Fruit fly (Drosophila melanogaster) whole organism, embryonic: ENCODE results near the gene P5CDh1.

ENCODE experiments used
- Asciz ChIP-seq: fragments of 200-800 bp; sonication (Bioruptor generic); optimal IDR thresholded peaks from 2 replicates; lab custom pipeline; 2017; ENCODE audit warnings: missing biosample characterization, mild to moderate bottlenecking, missing genetic modification characterization, missing genetic modification reagents
- Bgb ChIP-seq: fragments of 200-800 bp; sonication (Bioruptor generic); IDR thresholded peaks from 2 replicates; pipeline ENCODE4 v1.3.6; 2022; ENCODE audit warnings: missing biosample characterization, missing genetic modification characterization; ENCODE audit not compliant: partially characterized antibody
- CG10654 ChIP-seq: fragments of 200-800 bp; sonication (Bioruptor generic); optimal IDR thresholded peaks from 2 replicates; lab custom pipeline; 2016; ENCODE audit warnings: missing biosample characterization, missing genetic modification characterization
- CG14965 ChIP-seq: fragments of 200-800 bp; sonication (Bioruptor generic); optimal IDR thresholded peaks from 2 replicates; lab custom pipeline; 2016; ENCODE audit warnings: missing biosample characterization, missing genetic modification characterization, borderline replicate concordance
- CG16813 ChIP-seq: fragments of 200-800 bp; sonication (Bioruptor generic); IDR thresholded peaks from 3 replicates; pipeline ENCODE4 v1.3.6; 2022; ENCODE audit warnings: missing biosample characterization, missing genetic modification characterization; ENCODE audit not compliant: partially characterized antibody
- CG17361 ChIP-seq: fragments of 200-800 bp; sonication (Bioruptor generic); IDR thresholded peaks from 3 replicates; pipeline ENCODE4 v1.3.6; 2022; ENCODE audit warnings: missing biosample characterization, missing genetic modification characterization
- CG18011 ChIP-seq: fragments of 200-800 bp; sonication (Bioruptor generic); optimal IDR thresholded peaks from 2 replicates; lab custom pipeline; 2017; ENCODE audit warnings: missing biosample characterization, missing genetic modification characterization, mild to moderate bottlenecking, moderate library complexity, missing genotype
- CG2116 ChIP-seq: fragments of 200-800 bp; sonication (Bioruptor generic); optimal IDR thresholded peaks from 3 replicates; lab custom pipeline; 2018; ENCODE audit warnings: missing biosample characterization, mild to moderate bottlenecking, missing genetic modification characterization
- CG30403 ChIP-seq: fragments of 200-800 bp; sonication (Bioruptor generic); optimal IDR thresholded peaks from 3 replicates; lab custom pipeline; 2016; ENCODE audit warnings: missing biosample characterization, missing genetic modification characterization
- CG32532 ChIP-seq: fragments of 200-800 bp; sonication (Bioruptor generic); IDR thresholded peaks from 2 replicates; pipeline ENCODE4 v1.3.6; 2022; ENCODE audit warnings: missing biosample characterization, missing genetic modification characterization
- CG34224 ChIP-seq: fragments of 200-800 bp; sonication (Bioruptor generic); IDR thresholded peaks from 3 replicates; pipeline ENCODE4 v1.3.6; 2022; ENCODE audit warnings: missing biosample characterization, missing genetic modification characterization; ENCODE audit not compliant: partially characterized antibody
- CG4820 ChIP-seq: fragments of 200-800 bp; sonication (Bioruptor generic); optimal IDR thresholded peaks from 3 replicates; lab custom pipeline; 2016; ENCODE audit warnings: missing biosample characterization, missing genetic modification characterization
- CG7839 ChIP-seq: fragments of 200-800 bp; sonication (Bioruptor generic); optimal IDR thresholded peaks from 3 replicates; lab custom pipeline; 2018; ENCODE audit warnings: missing biosample characterization, mild to moderate bottlenecking, missing genetic modification characterization, moderate library complexity
- CG8290 ChIP-seq, 3 experiments: fragments of 200-800 bp; sonication (Bioruptor generic); optimal IDR thresholded peaks; 2 replicates each; lab custom pipeline; 2016 to 2019; ENCODE audit warnings: missing biosample characterization in 3 of 3, missing genetic modification characterization in 3 of 3, mild to moderate bottlenecking in 2 of 3, moderate library complexity in 1 of 3
- CG9215 ChIP-seq: fragments of 200-800 bp; sonication (Bioruptor generic); IDR thresholded peaks from 2 replicates; pipeline ENCODE4 v1.3.6; 2022; ENCODE audit warnings: missing biosample characterization, missing genetic modification characterization
- CG9609 ChIP-seq: fragments of 200-800 bp; sonication (Bioruptor generic); optimal IDR thresholded peaks from 3 replicates; lab custom pipeline; 2016; ENCODE audit warnings: missing biosample characterization, missing genetic modification characterization
- CG9932 ChIP-seq: fragments of 200-800 bp; sonication (Bioruptor generic); IDR thresholded peaks from 2 replicates; pipeline ENCODE4 v1.3.6; 2022; ENCODE audit warnings: missing biosample characterization, missing genetic modification characterization
- Dad ChIP-seq: fragments of 200-800 bp; sonication (Bioruptor generic); optimal IDR thresholded peaks from 3 replicates; lab custom pipeline; 2016; ENCODE audit warnings: missing biosample characterization, missing genetic modification characterization
- Dbx ChIP-seq: fragments of 200-800 bp; sonication (Bioruptor generic); IDR thresholded peaks from 3 replicates; pipeline ENCODE4 v1.3.6; 2022; ENCODE audit warnings: missing biosample characterization, missing genetic modification characterization
- Doc3 ChIP-seq: fragments of 200-800 bp; sonication (Bioruptor generic); IDR thresholded peaks from 3 replicates; pipeline ENCODE4 v1.3.6; 2022; ENCODE audit warnings: missing biosample characterization, missing genetic modification characterization; ENCODE audit not compliant: partially characterized antibody
- Drgx ChIP-seq: fragments of 200-800 bp; sonication (Bioruptor generic); IDR thresholded peaks from 2 replicates; pipeline ENCODE4 v1.3.6; 2022; ENCODE audit warnings: missing biosample characterization, missing genetic modification characterization
- Ets65A ChIP-seq: fragments of 200-800 bp; sonication (Bioruptor generic); peaks from one replicate; lab custom pipeline; 2016; ENCODE audit warnings: missing biosample characterization, missing genetic modification characterization
- GATAe ChIP-seq: fragments of 200-800 bp; sonication (Bioruptor generic); conservative IDR thresholded peaks from 2 replicates; pipeline ENCODE4 v1.3.6; 2022; ENCODE audit warnings: missing biosample characterization, missing genetic modification characterization
- Hsf ChIP-seq: fragments of 200-800 bp; sonication (Bioruptor generic); optimal IDR thresholded peaks from 3 replicates; lab custom pipeline; 2016; ENCODE audit warnings: missing biosample characterization, missing genetic modification characterization
- Jarid2 ChIP-seq: fragments of 200-800 bp; sonication (Bioruptor generic); optimal IDR thresholded peaks from 3 replicates; lab custom pipeline; 2017; ENCODE audit warnings: mild to moderate bottlenecking, missing biosample characterization, missing genetic modification reagents, missing genetic modification characterization
- Lhr ChIP-seq: fragments of 200-800 bp; sonication (Bioruptor generic); optimal IDR thresholded peaks from 3 replicates; lab custom pipeline; 2017; ENCODE audit warnings: mild to moderate bottlenecking, missing biosample characterization, missing genetic modification reagents, missing genetic modification characterization
- Max ChIP-seq: fragments of 200-800 bp; sonication (Bioruptor generic); optimal IDR thresholded peaks from 2 replicates; lab custom pipeline; 2016; ENCODE audit warnings: missing biosample characterization, mild to moderate bottlenecking, missing genetic modification characterization
- Nf-YA ChIP-seq: fragments of 200-800 bp; sonication (Bioruptor generic); IDR thresholded peaks from 2 replicates; pipeline ENCODE4 v1.3.6; 2022; ENCODE audit warnings: missing biosample characterization, missing genetic modification characterization
- PHDP ChIP-seq: fragments of 200-800 bp; sonication (Bioruptor generic); optimal IDR thresholded peaks from 3 replicates; lab custom pipeline; 2018; ENCODE audit warnings: missing biosample characterization, mild to moderate bottlenecking, missing genetic modification characterization, moderate library complexity
- Ptx1 ChIP-seq: fragments of 200-800 bp; sonication (Bioruptor generic); IDR thresholded peaks from 2 replicates; pipeline ENCODE4 v1.3.6; 2022; ENCODE audit warnings: missing biosample characterization, missing genetic modification characterization
- Rx ChIP-seq: fragments of 200-800 bp; sonication (Bioruptor generic); IDR thresholded peaks from 2 replicates; pipeline ENCODE4 v1.3.6; 2022; ENCODE audit warnings: missing biosample characterization, missing genetic modification characterization
- Six4 ChIP-seq: fragments of 200-800 bp; sonication (Bioruptor generic); optimal IDR thresholded peaks from 2 replicates; lab custom pipeline; 2016; ENCODE audit warnings: missing biosample characterization, missing genetic modification characterization
- Sry-δ ChIP-seq: fragments of 200-800 bp; sonication (Bioruptor generic); optimal IDR thresholded peaks from 2 replicates; lab custom pipeline; 2016; ENCODE audit warnings: missing biosample characterization, missing genetic modification characterization
- ara ChIP-seq: fragments of 200-800 bp; sonication (Bioruptor generic); IDR thresholded peaks from 2 replicates; pipeline ENCODE4 v1.3.6; 2022; ENCODE audit warnings: missing biosample characterization, missing genetic modification characterization
- br ChIP-seq: fragments of >200 bp; optimal IDR thresholded peaks from 2 replicates; lab custom pipeline; 2017
- corto ChIP-seq: fragments of 200-800 bp; sonication (Bioruptor generic); optimal IDR thresholded peaks from 2 replicates; lab custom pipeline; 2016; ENCODE audit warnings: missing biosample characterization, mild to moderate bottlenecking, missing genetic modification characterization, moderate library complexity
- dan ChIP-seq: fragments of 200-800 bp; sonication (Bioruptor generic); IDR thresholded peaks from 2 replicates; pipeline ENCODE4 v1.3.6; 2022; ENCODE audit warnings: missing biosample characterization, missing genetic modification characterization
- exex ChIP-seq: fragments of 200-800 bp; sonication (Bioruptor generic); optimal IDR thresholded peaks from 4 replicates; lab custom pipeline; 2018; ENCODE audit warnings: missing biosample characterization, mild to moderate bottlenecking, missing genetic modification characterization, moderate library complexity
- eyg ChIP-seq: fragments of 200-800 bp; sonication (Bioruptor generic); optimal IDR thresholded peaks from 3 replicates; lab custom pipeline; 2016; ENCODE audit warnings: missing biosample characterization, missing genetic modification characterization
- fu2 ChIP-seq: fragments of 200-800 bp; sonication (Bioruptor generic); optimal IDR thresholded peaks from 2 replicates; lab custom pipeline; 2016; ENCODE audit warnings: missing biosample characterization, missing genetic modification characterization
- gsb ChIP-seq: fragments of 200-800 bp; sonication (Bioruptor generic); IDR thresholded peaks from 2 replicates; pipeline ENCODE4 v1.3.6; 2022; ENCODE audit warnings: missing biosample characterization, missing genetic modification characterization
- jigr1 ChIP-seq: fragments of 200-800 bp; sonication (Bioruptor generic); IDR thresholded peaks from 3 replicates; pipeline ENCODE4 v1.3.6; 2022; ENCODE audit warnings: missing biosample characterization, missing genetic modification characterization
- lmd ChIP-seq: fragments of 200-800 bp; sonication (Bioruptor generic); IDR thresholded peaks from 2 replicates; pipeline ENCODE4 v1.3.6; 2022; ENCODE audit warnings: missing biosample characterization, missing genetic modification characterization
- mam ChIP-seq: fragments of 200-800 bp; sonication (Bioruptor generic); optimal IDR thresholded peaks from 3 replicates; lab custom pipeline; 2016; ENCODE audit warnings: missing biosample characterization, missing genetic modification characterization
- pb ChIP-seq: fragments of 200-800 bp; sonication (Bioruptor generic); optimal IDR thresholded peaks from 3 replicates; lab custom pipeline; 2016; ENCODE audit warnings: missing biosample characterization, missing genetic modification characterization
- pzg ChIP-seq: fragments of 200-800 bp; sonication (Bioruptor generic); optimal IDR thresholded peaks from 3 replicates; lab custom pipeline; 2018; ENCODE audit warnings: missing biosample characterization, mild to moderate bottlenecking, missing genetic modification characterization, moderate library complexity
- repo ChIP-seq: fragments of 200-800 bp; sonication (Bioruptor generic); optimal IDR thresholded peaks from 2 replicates; lab custom pipeline; 2016; ENCODE audit warnings: missing biosample characterization, missing genetic modification characterization
- sens-2 ChIP-seq: fragments of 200-800 bp; sonication (Bioruptor generic); IDR thresholded peaks from 2 replicates; pipeline ENCODE4 v1.3.6; 2022; ENCODE audit warnings: missing biosample characterization, missing genetic modification characterization
- so ChIP-seq: fragments of 200-800 bp; sonication (Bioruptor generic); IDR thresholded peaks from 3 replicates; pipeline ENCODE4 v1.3.6; 2022; ENCODE audit warnings: missing biosample characterization, missing genetic modification characterization
- unc-4 ChIP-seq: fragments of 200-800 bp; sonication (Bioruptor generic); IDR thresholded peaks from 2 replicates; pipeline ENCODE4 v1.3.6; 2022; ENCODE audit warnings: missing biosample characterization, missing genetic modification characterization; ENCODE audit not compliant: partially characterized antibody
- vfl ChIP-seq: fragments of 200-800 bp; sonication (Bioruptor generic); optimal IDR thresholded peaks from 2 replicates; lab custom pipeline; 2016; ENCODE audit warnings: missing biosample characterization, missing genetic modification characterization

Gene P5CDh1

dm6 chr3L:21880398-21880810 lies 39.2 kb upstream of the P5CDh1 start (continued):
- TF ChIP-seq pzg (peak; percentile 27), Dbx (GFP tag; lab: Robert Waterston, UW) (peak; percentile 97), CG9609 (GFP tag; lab: Kevin White, UChicago) (peak; percentile 99), CG10654 (GFP tag; lab: Kevin White, UChicago) (peak; percentile 97), Asciz (GFP tag; lab: Kevin White, UChicago) (peak; percentile 92), Doc3 (no peak), CG7839 (tag; lab: Kevin White, UChicago) (peak; percentile 96), eyg (GFP tag; lab: Kevin White, UChicago) (peak; percentile 96), Ptx1 (peak; percentile 99), CG9215 (GFP tag; lab: Robert Waterston, UW) (peak; percentile 96), Six4 (GFP tag; lab: Kevin White, UChicago) (peak; percentile 98), vfl (peak; percentile 96), CG9932 (peak; percentile 98), Sry-δ (GFP tag; lab: Kevin White, UChicago) (peak; percentile 62), CG14965 (peak; percentile 79), Ets65A (GFP tag; lab: Kevin White, UChicago) (peak; percentile 100), pb (GFP tag; lab: Kevin White, UChicago) (peak; percentile 98), CG16813 (GFP tag; lab: Robert Waterston, UW) (peak; percentile 15; the same call in 1 of the 3 replicates), Max (GFP tag; lab: Kevin White, UChicago) (peak; percentile 89), ara (peak; percentile 99), GATAe (GFP tag; lab: Robert Waterston, UW) (peak; percentile 85), jigr1 (GFP tag; lab: Robert Waterston, UW) (peak; percentile 98), Nf-YA (GFP tag; lab: Robert Waterston, UW) (peak; percentile 96), fu2 (GFP tag; lab: Kevin White, UChicago) (peak; percentile 97), dan (GFP tag; lab: Robert Waterston, UW) (peak; percentile 98), Hsf (peak; percentile 98), Bgb (peak; percentile 30; the same call in 1 of the 2 replicates), CG17361 (peak; percentile 95), gsb (peak; percentile 95), CG2116 (GFP tag; lab: Kevin White, UChicago) (peak; percentile 77), Drgx (peak; percentile 99), CG34224 (GFP tag; lab: Robert Waterston, UW) (no peak; the same call in 2 of the 3 replicates), so (GFP tag; lab: Robert Waterston, UW) (peak; percentile 95), CG30403 (peak; percentile 98), sens-2 (GFP tag; lab: Robert Waterston, UW) (peak; percentile 98), exex (tag; lab: Kevin White, UChicago) (peak; percentile 52), corto (peak; percentile 97), Rx (GFP tag; lab: Robert Waterston, UW) (peak; percentile 98), CG32532 (GFP tag; lab: Robert Waterston, UW) (peak; percentile 98), CG4820 (GFP tag; lab: Kevin White, UChicago) (peak; percentile 96), CG8290 (GFP tag; optimal IDR thresholded peaks at IDR 0.05; lab: Kevin White, UChicago) (peak; percentile 93), CG8290 (tag; optimal IDR thresholded peaks at IDR 0.05; lab: Kevin White, UChicago) (peak; percentile 69 to 99), br (lab: Kevin White, UChicago) (no peak), PHDP (tag; lab: Kevin White, UChicago) (peak; percentile 96), mam (GFP tag; lab: Kevin White, UChicago) (peak; percentile 99), repo (GFP tag; lab: Kevin White, UChicago) (peak; percentile 97), unc-4 (peak; percentile 51), lmd (GFP tag; lab: Robert Waterston, UW) (peak; percentile 99), CG18011 (peak; percentile 88), Jarid2 (peak; percentile 79), Lhr (GFP tag; lab: Kevin White, UChicago) (peak; percentile 92), Dad (GFP tag; lab: Kevin White, UChicago) (peak; percentile 96)
